ENCODE assay signal across 1 fruit fly cellular context in the genomic region with DNA sequence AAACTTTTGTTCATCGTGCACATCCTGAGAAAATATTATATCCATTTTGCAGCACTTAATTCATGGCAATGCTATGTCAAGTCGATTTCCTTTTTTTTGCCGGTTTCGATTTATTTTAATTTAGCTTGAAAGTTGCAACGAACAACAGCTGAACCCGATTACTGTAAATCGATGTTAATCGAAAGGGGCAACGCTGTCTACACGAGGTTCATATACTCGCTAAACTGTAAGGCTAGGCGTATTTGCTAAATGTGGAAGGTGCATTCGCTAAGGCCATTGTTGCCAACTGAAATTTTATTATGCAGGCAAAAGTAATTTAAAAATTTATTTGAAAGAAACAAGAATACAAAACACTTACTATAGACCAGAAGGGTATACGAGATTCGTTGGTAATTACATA.
TF ChIP-seq lines count a peak whose summit lies in the region.

A gene (minus strand): TSS at position 131 of the 400 bp plus-strand sequence.

TF ChIP-seq in whole organism, embryonic, 481 proteins besides CTCF, POLR2A, EP300 and RAD21 (continued from another document):
- peak; percentile 87 for TF ChIP-seq MBD-R2 (GFP tag; IDR thresholded peaks at IDR 0.05; lab: Robert Waterston, UW)
- TF ChIP-seq D19B (GFP tag; optimal IDR thresholded peaks at IDR 0.05; lab: Kevin White, UChicago), result no peak
- peak; percentile 48 for TF ChIP-seq CG9797 (GFP tag; optimal IDR thresholded peaks at IDR 0.05; lab: Kevin White, UChicago)
- no peak for TF ChIP-seq salm (tag; optimal IDR thresholded peaks at IDR 0.05; lab: Kevin White, UChicago)
- no peak for TF ChIP-seq CG4404 (GFP tag; IDR thresholded peaks at IDR 0.05; lab: Robert Waterston, UW)
- TF ChIP-seq corto (GFP tag; optimal IDR thresholded peaks at IDR 0.05; lab: Kevin White, UChicago), result no peak
- no peak for TF ChIP-seq Lim3 (GFP tag; IDR thresholded peaks at IDR 0.05; lab: Robert Waterston, UW)
- no peak for TF ChIP-seq CG17802 (tag; optimal IDR thresholded peaks at IDR 0.05; lab: Kevin White, UChicago)
- TF ChIP-seq Dp (GFP tag; optimal IDR thresholded peaks at IDR 0.05; lab: Kevin White, UChicago), result peak; percentile 82
- TF ChIP-seq Hr3 (GFP tag; optimal IDR thresholded peaks at IDR 0.05; lab: Kevin White, UChicago), result no peak
- peak; percentile 90 for TF ChIP-seq CG13287 (GFP tag; IDR thresholded peaks at IDR 0.05; lab: Robert Waterston, UW; ENCODE audit: partially characterized antibody)
- peak; percentile 7 for TF ChIP-seq gsb-n (tag; optimal IDR thresholded peaks at IDR 0.05; lab: Kevin White, UChicago)
- TF ChIP-seq sug (tag; optimal IDR thresholded peaks at IDR 0.05; lab: Kevin White, UChicago), result peak; percentile 28
- TF ChIP-seq E2f2 (GFP tag; IDR thresholded peaks at IDR 0.05; lab: Robert Waterston, UW), result peak; percentile 84
- TF ChIP-seq ken (GFP tag; IDR thresholded peaks at IDR 0.05; lab: Robert Waterston, UW), result no peak
- TF ChIP-seq CG9437 (GFP tag; optimal IDR thresholded peaks at IDR 0.05; lab: Kevin White, UChicago), result no peak
- TF ChIP-seq NC2β (GFP tag; optimal IDR thresholded peaks at IDR 0.05; lab: Kevin White, UChicago), result peak; percentile 8
- no peak for TF ChIP-seq CG11085 (GFP tag; IDR thresholded peaks at IDR 0.05; lab: Robert Waterston, UW)
- TF ChIP-seq CG18262 (tag; optimal IDR thresholded peaks at IDR 0.05; lab: Kevin White, UChicago), result no peak
- TF ChIP-seq CG3995 (GFP tag; optimal IDR thresholded peaks at IDR 0.05; lab: Kevin White, UChicago), result no peak
- peak; percentile 86 for TF ChIP-seq HmgZ (tag; optimal IDR thresholded peaks at IDR 0.05; lab: Kevin White, UChicago)
- no peak for TF ChIP-seq CG15011 (GFP tag; optimal IDR thresholded peaks at IDR 0.05; lab: Kevin White, UChicago)
- TF ChIP-seq CG34376 (GFP tag; optimal IDR thresholded peaks at IDR 0.05; lab: Kevin White, UChicago), result no peak
- TF ChIP-seq nom (GFP tag; optimal IDR thresholded peaks at IDR 0.05; lab: Kevin White, UChicago), result no peak
- peak; percentile 85 for TF ChIP-seq CG15514 (GFP tag; optimal IDR thresholded peaks at IDR 0.05; lab: Kevin White, UChicago)
- TF ChIP-seq CG4424 (GFP tag; optimal IDR thresholded peaks at IDR 0.05; lab: Kevin White, UChicago), result no peak
- peak; percentile 10 for TF ChIP-seq exex (tag; optimal IDR thresholded peaks at IDR 0.05; lab: Kevin White, UChicago)
- no peak; the same call in 2 of the 3 replicates for TF ChIP-seq zen2 (GFP tag; IDR thresholded peaks at IDR 0.05; lab: Robert Waterston, UW; ENCODE audit: partially characterized antibody)
- no peak for TF ChIP-seq dimm (GFP tag; IDR thresholded peaks at IDR 0.05; lab: Robert Waterston, UW)
- TF ChIP-seq prd (optimal IDR thresholded peaks at IDR 0.05; lab: Kevin White, UChicago), result no peak
- no peak for TF ChIP-seq prd (GFP tag; IDR thresholded peaks at IDR 0.05; lab: Robert Waterston, UW)
- no peak for TF ChIP-seq CG8388 (GFP tag; optimal IDR thresholded peaks at IDR 0.05; lab: Kevin White, UChicago)
- TF ChIP-seq org-1 (GFP tag; optimal IDR thresholded peaks at IDR 0.05; lab: Kevin White, UChicago), result no peak
- peak; percentile 83 for TF ChIP-seq Bgb (GFP tag; IDR thresholded peaks at IDR 0.05; lab: Robert Waterston, UW; ENCODE audit: partially characterized antibody)
- peak; percentile 59; the same call in 1 of the 2 replicates for TF ChIP-seq ato (GFP tag; IDR thresholded peaks at IDR 0.05; lab: Robert Waterston, UW; ENCODE audit: partially characterized antibody)
- TF ChIP-seq dm (GFP tag; optimal IDR thresholded peaks at IDR 0.05; lab: Kevin White, UChicago), result peak; percentile 39
- TF ChIP-seq Ets65A (GFP tag; lab: Kevin White, UChicago), result peak; percentile 72
- TF ChIP-seq Hr51 (GFP tag; optimal IDR thresholded peaks at IDR 0.05; lab: Kevin White, UChicago), result no peak
- peak; percentile 55 for TF ChIP-seq phol (tag; optimal IDR thresholded peaks at IDR 0.05; lab: Kevin White, UChicago)
- no peak for TF ChIP-seq CG17359 (tag; optimal IDR thresholded peaks at IDR 0.05; lab: Kevin White, UChicago)
- TF ChIP-seq hbn (GFP tag; IDR thresholded peaks at IDR 0.05; lab: Robert Waterston, UW; ENCODE audit: partially characterized antibody), result peak; percentile 75
- peak; percentile 85 for TF ChIP-seq bbx (GFP tag; IDR thresholded peaks at IDR 0.05; lab: Robert Waterston, UW; ENCODE audit: partially characterized antibody)
- TF ChIP-seq Dip3 (GFP tag; optimal IDR thresholded peaks at IDR 0.05; lab: Kevin White, UChicago), result no peak
- no peak for TF ChIP-seq HLH54F (GFP tag; optimal IDR thresholded peaks at IDR 0.05; lab: Kevin White, UChicago)
- TF ChIP-seq CG31365 (tag; optimal IDR thresholded peaks at IDR 0.05; lab: Kevin White, UChicago), result peak; percentile 54
